Worm (Caenorhabditis elegans) whole organism, mixed stage, embryonic: Measurements from ENCODE around the gene clec-181.
A peak's percentile ranks its signal among the peaks of the same experiment; 100 is the strongest.

Experiments
- M03D4.4 ChIP-seq: sonication (generic microtip); optimal IDR thresholded peaks from 2 replicates; lab custom pipeline; 2017; ENCODE audit warnings: mild to moderate bottlenecking, missing genetic modification characterization, missing compliant biosample characterization
- bed-3 ChIP-seq: fragments of 200-800 bp; sonication (Bioruptor generic); optimal IDR thresholded peaks from 3 replicates; lab custom pipeline; 2018; ENCODE audit warnings: mild to moderate bottlenecking, missing genetic modification characterization, moderate library complexity, missing compliant biosample characterization
- ceh-39 ChIP-seq: fragments of 150-350 bp; optimal IDR thresholded peaks from 2 replicates; lab custom pipeline; 2014; ENCODE audit warnings: missing biosample characterization, missing genetic modification characterization
- ceh-43 ChIP-seq: fragments of 200-800 bp; sonication (Bioruptor generic); optimal IDR thresholded peaks from 2 replicates; lab custom pipeline; 2018; ENCODE audit warnings: mild to moderate bottlenecking, missing genetic modification characterization, moderate library complexity, missing compliant biosample characterization
- ceh-83 ChIP-seq: fragments of 200-800 bp; sonication (Bioruptor generic); optimal IDR thresholded peaks from 2 replicates; lab custom pipeline; 2018; ENCODE audit warnings: mild to moderate bottlenecking, missing genetic modification characterization, missing compliant biosample characterization
- ces-1 ChIP-seq: fragments of 150-350 bp; optimal IDR thresholded peaks from 2 replicates; lab custom pipeline; 2014; ENCODE audit warnings: missing biosample characterization, missing genetic modification reagents, missing genetic modification characterization
- cnd-1 ChIP-seq: fragments of 200-800 bp; sonication (Bioruptor generic); optimal IDR thresholded peaks from 2 replicates; lab custom pipeline; 2018; ENCODE audit warnings: mild to moderate bottlenecking, missing genetic modification characterization, missing compliant biosample characterization
- drap-1 ChIP-seq: fragments of 200-800 bp; sonication (Bioruptor generic); optimal IDR thresholded peaks from 3 replicates; lab custom pipeline; 2018; ENCODE audit warnings: mild to moderate bottlenecking, missing genetic modification characterization, missing compliant biosample characterization
- elt-1 ChIP-seq: sonication (generic microtip); optimal IDR thresholded peaks from 2 replicates; lab custom pipeline; 2017; ENCODE audit warnings: missing genetic modification characterization, mild to moderate bottlenecking, missing compliant biosample characterization, antibody characterized with exemption, moderate library complexity, borderline replicate concordance; ENCODE audit not compliant: insufficient read depth
- elt-3 ChIP-seq: fragments of 150-350 bp; optimal IDR thresholded peaks from 2 replicates; lab custom pipeline; 2014; ENCODE audit warnings: missing biosample characterization, missing genetic modification characterization
- ham-2 ChIP-seq: fragments of 200-800 bp; sonication (Bioruptor generic); optimal IDR thresholded peaks from 2 replicates; lab custom pipeline; 2018; ENCODE audit warnings: mild to moderate bottlenecking, missing genetic modification characterization, missing compliant biosample characterization
- hlh-1 ChIP-seq: fragments of 150-350 bp; optimal IDR thresholded peaks from 2 replicates; lab custom pipeline; 2014; ENCODE audit warnings: missing biosample characterization, missing genetic modification reagents, missing genetic modification characterization
- lin-13 ChIP-seq: fragments of 150-350 bp; optimal IDR thresholded peaks from 2 replicates; lab custom pipeline; 2014; ENCODE audit warnings: missing biosample characterization, missing genetic modification characterization
- lin-32 ChIP-seq: fragments of 200-800 bp; sonication (Bioruptor generic); optimal IDR thresholded peaks from 2 replicates; lab custom pipeline; 2018; ENCODE audit warnings: mild to moderate bottlenecking, missing genetic modification characterization, missing compliant biosample characterization
- lsy-2 ChIP-seq: fragments of 150-350 bp; optimal IDR thresholded peaks from 2 replicates; lab custom pipeline; 2014; ENCODE audit warnings: missing biosample characterization, missing genetic modification characterization
- mab-5 ChIP-seq: fragments of 150-350 bp; optimal IDR thresholded peaks from 2 replicates; lab custom pipeline; 2014; ENCODE audit warnings: missing biosample characterization, missing genetic modification characterization
- mep-1 ChIP-seq: fragments of 150-350 bp; optimal IDR thresholded peaks from 2 replicates; lab custom pipeline; 2017; ENCODE audit warnings: missing biosample characterization, missing genetic modification reagents, missing genetic modification characterization, inconsistent platforms
- nhr-12 ChIP-seq: fragments of 150-350 bp; optimal IDR thresholded peaks from 2 replicates; lab custom pipeline; 2014; ENCODE audit warnings: missing biosample characterization, missing genetic modification characterization
- nhr-2 ChIP-seq: fragments of 150-350 bp; optimal IDR thresholded peaks from 2 replicates; lab custom pipeline; 2014; ENCODE audit warnings: missing biosample characterization, missing genetic modification characterization
- nhr-237 ChIP-seq: fragments of 150-350 bp; optimal IDR thresholded peaks from 2 replicates; lab custom pipeline; 2014; ENCODE audit warnings: missing biosample characterization, missing genetic modification characterization
- nhr-28 ChIP-seq: fragments of 150-350 bp; optimal IDR thresholded peaks from 2 replicates; lab custom pipeline; 2014; ENCODE audit warnings: missing biosample characterization, missing genetic modification characterization
- nhr-76 ChIP-seq: sonication (generic microtip); optimal IDR thresholded peaks from 2 replicates; lab custom pipeline; 2017; ENCODE audit warnings: missing biosample characterization, missing genetic modification characterization
- pha-4 ChIP-seq: fragments of 150-350 bp; optimal IDR thresholded peaks from 2 replicates; lab custom pipeline; 2018; ENCODE audit warnings: missing biosample characterization, missing genetic modification reagents, missing genetic modification characterization
- sem-2 ChIP-seq: fragments of 200-800 bp; sonication (Bioruptor generic); optimal IDR thresholded peaks from 2 replicates; lab custom pipeline; 2018; ENCODE audit warnings: mild to moderate bottlenecking, missing genetic modification characterization, missing compliant biosample characterization
- snpc-4 ChIP-seq: fragments of 150-350 bp; optimal IDR thresholded peaks from 2 replicates; lab custom pipeline; 2014; ENCODE audit warnings: missing biosample characterization, missing genetic modification characterization
- tbx-8 ChIP-seq: fragments of 200-800 bp; sonication (Bioruptor generic); optimal IDR thresholded peaks from 2 replicates; lab custom pipeline; 2018; ENCODE audit warnings: mild to moderate bottlenecking, missing genetic modification characterization, moderate library complexity, missing compliant biosample characterization
- unc-120 ChIP-seq: sonication (generic microtip); optimal IDR thresholded peaks from 2 replicates; lab custom pipeline; 2017; ENCODE audit warnings: missing genetic modification characterization, missing compliant biosample characterization; ENCODE audit not compliant: poor library complexity, severe bottlenecking
- unc-39 ChIP-seq: fragments of 150-350 bp; optimal IDR thresholded peaks from 2 replicates; lab custom pipeline; 2014; ENCODE audit warnings: missing biosample characterization, missing genetic modification characterization
- unc-62 ChIP-seq: fragments of 150-350 bp; optimal IDR thresholded peaks from 2 replicates; lab custom pipeline; 2014; ENCODE audit warnings: missing biosample characterization, missing genetic modification reagents, missing genetic modification characterization
- zip-8 ChIP-seq: fragments of 150-350 bp; optimal IDR thresholded peaks from 2 replicates; lab custom pipeline; 2014; ENCODE audit warnings: missing biosample characterization, missing genetic modification characterization
- ztf-11 ChIP-seq: fragments of 150-350 bp; optimal IDR thresholded peaks from 2 replicates; lab custom pipeline; 2014; ENCODE audit warnings: missing biosample characterization, missing genetic modification characterization

clec-181 gene

DNA sequence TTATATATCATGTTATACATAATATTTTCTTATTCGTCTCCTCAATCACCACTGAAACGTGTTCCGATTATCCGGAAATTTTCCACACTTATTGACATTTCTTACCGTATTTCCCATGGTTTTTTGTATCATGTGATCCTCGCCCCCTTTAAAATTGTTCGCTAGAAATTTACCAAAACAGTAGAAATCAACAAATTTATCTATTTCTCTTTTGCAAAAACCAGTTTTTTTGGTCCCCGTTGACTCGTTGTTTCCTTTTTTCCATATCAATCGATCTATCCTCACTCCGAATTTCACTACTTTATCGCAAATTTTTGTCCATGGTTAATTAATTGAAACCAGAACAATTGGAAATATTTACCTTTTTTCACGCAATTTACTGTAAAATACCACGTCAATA lies 29.9 kb downstream of the clec-181 start:
- no peak for TF ChIP-seq elt-1 (tag; lab: Kevin White, UChicago)
- no peak for TF ChIP-seq tbx-8 (GFP tag; lab: Kevin White, UChicago)
- no peak for TF ChIP-seq ceh-43 (GFP tag; lab: Kevin White, UChicago)
- no peak for TF ChIP-seq unc-120 (tag; lab: Kevin White, UChicago)
- TF ChIP-seq nhr-2 (tag; lab: Kevin White, UChicago) = no peak
- no peak for TF ChIP-seq pha-4 (tag; lab: Kevin White, UChicago)
- TF ChIP-seq ztf-11 (tag; lab: Kevin White, UChicago) = no peak
- no peak for TF ChIP-seq sem-2 (GFP tag; lab: Kevin White, UChicago)
- TF ChIP-seq nhr-28 (tag; lab: Kevin White, UChicago) = no peak
- no peak for TF ChIP-seq ceh-39 (tag; lab: Kevin White, UChicago)
- no peak for TF ChIP-seq snpc-4 (tag; lab: Kevin White, UChicago)
- no peak for TF ChIP-seq zip-8 (tag; lab: Kevin White, UChicago)
- no peak for TF ChIP-seq ceh-83 (GFP tag; lab: Kevin White, UChicago)
- no peak for TF ChIP-seq mep-1 (tag; lab: Kevin White, UChicago)

DNA sequence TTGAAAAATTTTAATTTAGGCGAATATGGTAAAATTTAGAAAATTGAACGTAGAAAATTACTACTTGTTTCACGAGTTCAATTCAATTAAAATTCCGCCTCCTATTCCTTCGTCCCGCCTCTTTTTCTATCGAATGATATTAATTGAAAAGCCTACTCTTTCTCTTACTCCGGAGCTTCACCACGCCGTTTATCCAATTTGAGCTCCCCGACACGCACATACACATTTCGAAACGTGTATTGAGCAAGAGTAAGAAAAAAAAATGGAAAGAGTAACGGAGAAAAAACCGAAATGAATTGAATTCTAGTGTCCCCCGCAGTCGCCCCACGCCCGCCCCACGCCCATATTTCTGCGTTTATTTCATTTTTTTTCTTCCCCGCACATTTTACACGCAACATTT lies 30.4 kb downstream of the clec-181 start:
- TF ChIP-seq elt-3 (tag; lab: Kevin White, UChicago) (no peak), ces-1 (peak; percentile 78)

ce11 chrIV:8627328-8627727 lies 31.5 kb downstream of the clec-181 start, which contains the start of gene F42A9.11:
F42A9.11 (plus strand) TSS chrIV:8627637.
- no peak for TF ChIP-seq nhr-12 (tag; lab: Kevin White, UChicago)
- TF ChIP-seq hlh-1 = peak; percentile 6

ce11 chrIV:8628262-8628661 lies 32.4 kb downstream of the clec-181 start:
- TF ChIP-seq nhr-2 (tag; lab: Kevin White, UChicago) = no peak
- no peak for TF ChIP-seq nhr-28 (tag; lab: Kevin White, UChicago)
- no peak for TF ChIP-seq hlh-1
- TF ChIP-seq nhr-12 (tag; lab: Kevin White, UChicago) = no peak
- no peak for TF ChIP-seq lin-13 (tag; lab: Kevin White, UChicago)
- TF ChIP-seq ztf-11 (tag; lab: Kevin White, UChicago) = no peak
- no peak for TF ChIP-seq M03D4.4 (tag; lab: Kevin White, UChicago)
- no peak for TF ChIP-seq ceh-39 (tag; lab: Kevin White, UChicago)
- no peak for TF ChIP-seq drap-1

- TF ChIP-seq ceh-43 (GFP tag; lab: Kevin White, UChicago) (no peak), nhr-12 (tag; lab: Kevin White, UChicago) (no peak), cnd-1 (no peak), unc-62 (GFP tag; lab: Kevin White, UChicago) (peak; percentile 67), mep-1 (tag; lab: Kevin White, UChicago) (no peak), unc-120 (tag; lab: Kevin White, UChicago) (peak; percentile 94), lin-32 (GFP tag; lab: Kevin White, UChicago) (no peak), elt-3 (tag; lab: Kevin White, UChicago) (no peak), nhr-237 (tag; lab: Kevin White, UChicago) (peak; percentile 1), bed-3 (no peak), M03D4.4 (tag; lab: Kevin White, UChicago) (no peak), lsy-2 (tag; lab: Kevin White, UChicago) (no peak), nhr-28 (tag; lab: Kevin White, UChicago) (no peak), drap-1 (peak; percentile 4), zip-8 (tag; lab: Kevin White, UChicago) (no peak), ces-1 (peak; percentile 27), pha-4 (tag; lab: Kevin White, UChicago) (no peak), hlh-1 (peak; percentile 59), nhr-76 (tag; lab: Kevin White, UChicago) (no peak)
- TF ChIP-seq, all 35 proteins: peak for 6
Observed at ce11 chrIV:8629609-8630052, 33.8 kb downstream of the clec-181 start.

- no peak for TF ChIP-seq ztf-11 (tag; lab: Kevin White, UChicago)
- no peak for TF ChIP-seq mab-5
- no peak for TF ChIP-seq elt-1 (tag; lab: Kevin White, UChicago)
- TF ChIP-seq cnd-1 = no peak
- no peak for TF ChIP-seq nhr-28 (tag; lab: Kevin White, UChicago)
- TF ChIP-seq nhr-2 (tag; lab: Kevin White, UChicago) = no peak
- no peak for TF ChIP-seq ham-2 (GFP tag; lab: Kevin White, UChicago)
- no peak for TF ChIP-seq snpc-4 (tag; lab: Kevin White, UChicago)
- no peak for TF ChIP-seq unc-39 (tag; lab: Kevin White, UChicago)
- TF ChIP-seq elt-3 (tag; lab: Kevin White, UChicago) = no peak
- no peak for TF ChIP-seq nhr-76 (tag; lab: Kevin White, UChicago)
- no peak for TF ChIP-seq ceh-39 (tag; lab: Kevin White, UChicago)
- TF ChIP-seq unc-120 (tag; lab: Kevin White, UChicago) = no peak
- TF ChIP-seq bed-3 = no peak
Observed at ce11 chrIV:8630243-8630642, 34.4 kb downstream of the clec-181 start.
